Worm (Caenorhabditis elegans): ENCODE measurements around the gene F57B9.8.
A peak's percentile ranks its signal among the peaks of the same experiment; 100 is the strongest.

Gene F57B9.8

ce11 chrIII:6974952-6975351 is 39.8 kb upstream of the F57B9.8 start:
- TF ChIP-seq madf-5 (GFP tag; IDR thresholded peaks at IDR 0.05) (no peak), aly-2 (tag; optimal IDR thresholded peaks at IDR 0.05) (no peak), Y48G9A.11 (GFP tag; IDR thresholded peaks at IDR 0.05) (no peak), lin-1 (GFP tag; IDR thresholded peaks at IDR 0.05) (no peak), hmg-1.1 (GFP tag; IDR thresholded peaks at IDR 0.05) (no peak), dmd-9 (GFP tag; IDR thresholded peaks at IDR 0.05) (no peak), zfp-2 (tag; optimal IDR thresholded peaks at IDR 0.05) (no peak), dmd-8 (GFP tag; IDR thresholded peaks at IDR 0.05) (no peak), pqm-1 (tag; optimal IDR thresholded peaks at IDR 0.05) (no peak), set-16 (GFP tag; IDR thresholded peaks at IDR 0.05) (no peak), snpc-1.2 (GFP tag; IDR thresholded peaks at IDR 0.05) (no peak), ceh-20 (GFP tag; IDR thresholded peaks at IDR 0.05) (no peak), nhr-111 (GFP tag; optimal IDR thresholded peaks at IDR 0.05) (no peak), Y105C5A.15 (GFP tag; IDR thresholded peaks at IDR 0.05) (no peak), zip-2 (tag; optimal IDR thresholded peaks at IDR 0.05) (no peak), tag-97 (GFP tag; IDR thresholded peaks at IDR 0.05) (no peak), ceh-82 (tag; optimal IDR thresholded peaks at IDR 0.05) (no peak), nhr-237 (tag; optimal IDR thresholded peaks at IDR 0.05) (no peak), unc-62 (GFP tag; optimal IDR thresholded peaks at IDR 0.05 in 1 of 2) (no peak), unc-62 (tag; optimal IDR thresholded peaks at IDR 0.05) (no peak)

DNA sequence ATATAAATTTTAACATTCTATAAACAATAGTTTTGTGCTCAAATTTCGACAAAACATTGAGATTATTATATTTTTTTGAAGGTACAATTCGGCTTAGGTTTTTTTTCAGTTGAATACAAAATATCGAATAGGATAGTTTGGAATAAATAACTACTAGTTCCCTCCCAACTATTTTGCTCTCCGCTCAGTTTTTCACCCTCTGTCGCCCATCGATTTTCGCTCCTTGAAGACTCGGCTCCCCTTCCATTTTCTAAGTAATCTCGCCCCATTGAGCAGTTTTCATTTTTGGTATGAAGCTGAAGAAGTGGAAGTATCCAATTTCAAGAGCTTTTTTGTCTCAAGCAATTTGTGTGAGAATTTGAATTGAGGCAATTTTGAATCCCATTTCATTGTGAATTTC is 38.6 kb upstream of the F57B9.8 start, which contains the start of gene F31E3.2:
Gene F31E3.2, plus strand, starts transcription at position 301 of the 400 bp plus-strand sequence.
- TF ChIP-seq lsy-2 (tag; optimal IDR thresholded peaks at IDR 0.05) (peak in 1 of 2 experiments; percentile 43), egl-43 (GFP tag; IDR thresholded peaks at IDR 0.05) (no peak)

DNA sequence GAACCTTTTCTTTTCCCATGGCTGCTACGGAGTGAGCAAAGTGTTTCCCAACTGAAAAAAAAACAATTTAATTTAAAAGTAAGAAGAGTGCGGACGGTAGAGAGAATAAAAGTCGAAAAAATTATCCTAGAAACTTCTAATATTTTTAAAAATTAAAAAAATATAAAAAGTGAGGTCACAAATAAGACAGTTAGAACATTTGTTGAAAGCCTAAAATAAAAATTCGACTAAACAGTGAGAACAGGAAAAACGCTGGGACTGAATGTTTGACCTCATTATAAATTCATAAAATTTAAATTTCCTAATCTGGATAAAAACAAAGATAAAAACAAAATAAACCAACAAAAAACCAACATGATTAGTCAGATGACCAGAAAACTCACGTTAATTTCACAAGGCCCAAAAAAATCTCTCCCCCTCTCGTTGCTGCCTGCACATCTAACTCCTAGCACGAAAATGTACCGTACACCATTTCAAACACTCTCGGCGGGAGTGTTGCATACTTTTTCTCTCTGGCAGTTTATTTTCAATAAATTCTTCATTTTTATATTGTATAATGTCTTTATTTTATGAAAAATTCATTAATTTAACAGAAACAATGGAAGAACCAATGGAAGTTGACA is 36.7 kb upstream of the F57B9.8 start, which contains the start of the genes eef-1A.1 and rfc-4:
Gene eef-1A.1, minus strand, starts transcription at position 51 of the 623 bp plus-strand sequence.
Gene rfc-4, plus strand, starts transcription at position 592 of the 623 bp plus-strand sequence.
- TF ChIP-seq pqm-1 (tag; optimal IDR thresholded peaks at IDR 0.05) = peak; percentile 41
- TF ChIP-seq egl-43 (GFP tag; IDR thresholded peaks at IDR 0.05) = peak; percentile 63; the same call in 1 of the 2 replicates
- TF ChIP-seq fos-1 (tag; optimal IDR thresholded peaks at IDR 0.05) = no peak
- no peak for TF ChIP-seq nhr-41 (GFP tag; IDR thresholded peaks at IDR 0.05)
- peak; percentile 98 to 100 for TF ChIP-seq lsy-2 (tag; optimal IDR thresholded peaks at IDR 0.05)
- TF ChIP-seq lin-39 (tag; optimal IDR thresholded peaks at IDR 0.05) = peak; percentile 55
- no peak for TF ChIP-seq zip-11 (GFP tag; IDR thresholded peaks at IDR 0.05)
- peak; percentile 71 for TF ChIP-seq zip-2 (tag; optimal IDR thresholded peaks at IDR 0.05)
- peak; percentile 84 for TF ChIP-seq mxl-3 (GFP tag; optimal IDR thresholded peaks at IDR 0.05)
- TF ChIP-seq ctbp-1 (GFP tag; IDR thresholded peaks at IDR 0.05) = peak; percentile 78
- TF ChIP-seq spr-1 (tag; optimal IDR thresholded peaks at IDR 0.05) = peak; percentile 82
- TF ChIP-seq lir-3 (tag; optimal IDR thresholded peaks at IDR 0.05) = no peak
- no peak for TF ChIP-seq nhr-111 (GFP tag; optimal IDR thresholded peaks at IDR 0.05)
- peak; percentile 65; the same call in 1 of the 2 replicates for TF ChIP-seq lin-29 (GFP tag; IDR thresholded peaks at IDR 0.05)
- TF ChIP-seq Y105C5A.15 (GFP tag; IDR thresholded peaks at IDR 0.05) = no peak
- TF ChIP-seq nhr-76 (tag; optimal IDR thresholded peaks at IDR 0.05) = peak; percentile 48
- TF ChIP-seq mdl-1 (tag; optimal IDR thresholded peaks at IDR 0.05) = peak; percentile 24 to 91
- TF ChIP-seq hlh-11 (tag; optimal IDR thresholded peaks at IDR 0.05) = peak; percentile 95
- peak; percentile 97 for TF ChIP-seq T20F7.1 (GFP tag; optimal IDR thresholded peaks at IDR 0.05)
- TF ChIP-seq lin-1 (GFP tag; IDR thresholded peaks at IDR 0.05) = peak; percentile 75
- no peak for TF ChIP-seq gei-8 (GFP tag; optimal IDR thresholded peaks at IDR 0.05)
- peak; percentile 66 for TF ChIP-seq ama-1 (optimal IDR thresholded peaks at IDR 0.05)
- TF ChIP-seq nhr-48 (tag; optimal IDR thresholded peaks at IDR 0.05) = peak; percentile 66
- TF ChIP-seq arid-1 (GFP tag; conservative IDR thresholded peaks at IDR 0.05) = peak; percentile 87
- peak; percentile 96 for TF ChIP-seq zfp-2 (tag; optimal IDR thresholded peaks at IDR 0.05)
- peak; percentile 100 for TF ChIP-seq hlh-30 (tag; optimal IDR thresholded peaks at IDR 0.05; ENCODE audit: insufficient read depth)
- TF ChIP-seq snpc-1.2 (GFP tag; IDR thresholded peaks at IDR 0.05) = peak; percentile 47; the same call in 1 of the 2 replicates
- TF ChIP-seq hif-1 (tag; optimal IDR thresholded peaks at IDR 0.05) = peak; percentile 68 to 93
- no peak for TF ChIP-seq saeg-2 (GFP tag; IDR thresholded peaks at IDR 0.05)
- TF ChIP-seq ceh-28 (tag; optimal IDR thresholded peaks at IDR 0.05) = no peak
- no peak for TF ChIP-seq aly-2 (tag; optimal IDR thresholded peaks at IDR 0.05)
- TF ChIP-seq tag-97 (GFP tag; IDR thresholded peaks at IDR 0.05) = no peak
- peak; percentile 13 for TF ChIP-seq Y5F2A.4 (GFP tag; optimal IDR thresholded peaks at IDR 0.05)
- TF ChIP-seq mes-2 (tag; optimal IDR thresholded peaks at IDR 0.05; ENCODE audit: poor library complexity, severe bottlenecking) = peak; percentile 97
- TF ChIP-seq nhr-28 (tag; optimal IDR thresholded peaks at IDR 0.05) = peak; percentile 94

Measured in whole organism, L4 larva.